Fruit fly (Drosophila melanogaster) whole organism, prepupa: Measurements from ENCODE around the gene CG8003.

Experiments
- CG11902 ChIP-seq: fragments of 200-800 bp; sonication (Bioruptor generic); optimal IDR thresholded peaks from 3 replicates; lab custom pipeline; 2016; ENCODE audit warnings: missing biosample characterization, missing genetic modification characterization
- CG4318 ChIP-seq: fragments of 200-800 bp; sonication (Bioruptor generic); optimal IDR thresholded peaks from 3 replicates; lab custom pipeline; 2017; ENCODE audit warnings: missing biosample characterization, mild to moderate bottlenecking, missing genetic modification characterization
- Ets21C ChIP-seq: fragments of 200-800 bp; sonication (Bioruptor generic); optimal IDR thresholded peaks from 3 replicates; lab custom pipeline; 2016; ENCODE audit warnings: missing biosample characterization, missing genetic modification characterization
- Hr4 ChIP-seq: fragments of 200-800 bp; sonication (Bioruptor generic); optimal IDR thresholded peaks from 3 replicates; lab custom pipeline; 2016; ENCODE audit warnings: missing biosample characterization, missing genetic modification characterization
- OdsH ChIP-seq: fragments of 200-800 bp; sonication (Bioruptor generic); optimal IDR thresholded peaks from 3 replicates; lab custom pipeline; 2016; ENCODE audit warnings: missing biosample characterization, missing genetic modification characterization
- achi ChIP-seq: fragments of 200-800 bp; sonication (Bioruptor generic); optimal IDR thresholded peaks from 3 replicates; lab custom pipeline; 2016; ENCODE audit warnings: missing biosample characterization, missing genetic modification characterization
- eg ChIP-seq: fragments of 200-800 bp; sonication (Bioruptor generic); IDR thresholded peaks from 3 replicates; pipeline ENCODE4 v1.3.6; 2022; ENCODE audit warnings: missing biosample characterization, missing genetic modification characterization
- esn ChIP-seq: fragments of 200-800 bp; sonication (Bioruptor generic); optimal IDR thresholded peaks from 2 replicates; lab custom pipeline; 2016; ENCODE audit warnings: missing biosample characterization, mild to moderate bottlenecking, missing genetic modification characterization, moderate library complexity
- fd85E ChIP-seq: fragments of 200-800 bp; sonication (Bioruptor generic); optimal IDR thresholded peaks from 3 replicates; lab custom pipeline; 2016; ENCODE audit warnings: missing biosample characterization, missing genetic modification characterization
- salr ChIP-seq, 2 experiments: fragments of 200-800 bp; sonication (Bioruptor generic); optimal IDR thresholded peaks; 3 replicates each; lab custom pipeline; 2016 to 2018; ENCODE audit warnings: missing biosample characterization in 2 of 2, missing genetic modification characterization in 2 of 2, mild to moderate bottlenecking in 1 of 2

dm6 chr3L:10712005-10712404 lies 50.7 kb downstream of the CG8003 start:
- TF ChIP-seq CG4318 (GFP tag; lab: Kevin White, UChicago) (no peak), CG11902 (GFP tag; lab: Kevin White, UChicago) (no peak), esn (GFP tag; lab: Kevin White, UChicago) (no peak), OdsH (GFP tag; lab: Kevin White, UChicago) (no peak), Ets21C (GFP tag; lab: Kevin White, UChicago) (no peak), Hr4 (GFP tag; lab: Kevin White, UChicago) (no peak), fd85E (GFP tag; lab: Kevin White, UChicago) (no peak), eg (GFP tag; lab: Robert Waterston, UW) (no peak), achi (GFP tag; lab: Kevin White, UChicago) (peak; percentile 6), salr (GFP tag; optimal IDR thresholded peaks at IDR 0.05; lab: Kevin White, UChicago) (no peak)
